Worm (Caenorhabditis elegans) whole organism, mixed stage, embryonic: ENCODE results near the gene Y116A8C.33.
A peak's percentile ranks its signal among the peaks of the same experiment; 100 is the strongest.
"Not testable (repeated sequence)": the region's sequence is repeated elsewhere in the genome, so short reads cannot be mapped to it uniquely, and the experiment has no call there.

Experiments used
- blmp-1 ChIP-seq: fragments of 150-350 bp; optimal IDR thresholded peaks from 2 replicates; lab custom pipeline; 2014; ENCODE audit warnings: missing biosample characterization, missing genetic modification characterization
- ceh-43 ChIP-seq: fragments of 200-800 bp; sonication (Bioruptor generic); optimal IDR thresholded peaks from 2 replicates; lab custom pipeline; 2018; ENCODE audit warnings: mild to moderate bottlenecking, missing genetic modification characterization, moderate library complexity, missing compliant biosample characterization
- ceh-83 ChIP-seq: fragments of 200-800 bp; sonication (Bioruptor generic); optimal IDR thresholded peaks from 2 replicates; lab custom pipeline; 2018; ENCODE audit warnings: mild to moderate bottlenecking, missing genetic modification characterization, missing compliant biosample characterization
- ces-1 ChIP-seq: fragments of 150-350 bp; optimal IDR thresholded peaks from 2 replicates; lab custom pipeline; 2014; ENCODE audit warnings: missing biosample characterization, missing genetic modification reagents, missing genetic modification characterization
- cnd-1 ChIP-seq: fragments of 200-800 bp; sonication (Bioruptor generic); optimal IDR thresholded peaks from 2 replicates; lab custom pipeline; 2018; ENCODE audit warnings: mild to moderate bottlenecking, missing genetic modification characterization, missing compliant biosample characterization
- drap-1 ChIP-seq: fragments of 200-800 bp; sonication (Bioruptor generic); optimal IDR thresholded peaks from 3 replicates; lab custom pipeline; 2018; ENCODE audit warnings: mild to moderate bottlenecking, missing genetic modification characterization, missing compliant biosample characterization
- elt-3 ChIP-seq: fragments of 150-350 bp; optimal IDR thresholded peaks from 2 replicates; lab custom pipeline; 2014; ENCODE audit warnings: missing biosample characterization, missing genetic modification characterization
- flh-1 ChIP-seq: fragments of 200-800 bp; sonication (Bioruptor generic); optimal IDR thresholded peaks from 2 replicates; lab custom pipeline; 2018; ENCODE audit warnings: mild to moderate bottlenecking, missing genetic modification characterization, moderate library complexity, missing compliant biosample characterization
- ham-2 ChIP-seq: fragments of 200-800 bp; sonication (Bioruptor generic); optimal IDR thresholded peaks from 2 replicates; lab custom pipeline; 2018; ENCODE audit warnings: mild to moderate bottlenecking, missing genetic modification characterization, missing compliant biosample characterization
- lin-13 ChIP-seq: fragments of 150-350 bp; optimal IDR thresholded peaks from 2 replicates; lab custom pipeline; 2014; ENCODE audit warnings: missing biosample characterization, missing genetic modification characterization
- lin-32 ChIP-seq: fragments of 200-800 bp; sonication (Bioruptor generic); optimal IDR thresholded peaks from 2 replicates; lab custom pipeline; 2018; ENCODE audit warnings: mild to moderate bottlenecking, missing genetic modification characterization, missing compliant biosample characterization
- lsy-2 ChIP-seq: fragments of 150-350 bp; optimal IDR thresholded peaks from 2 replicates; lab custom pipeline; 2014; ENCODE audit warnings: missing biosample characterization, missing genetic modification characterization
- mab-5 ChIP-seq: fragments of 150-350 bp; optimal IDR thresholded peaks from 2 replicates; lab custom pipeline; 2014; ENCODE audit warnings: missing biosample characterization, missing genetic modification characterization
- mep-1 ChIP-seq: fragments of 150-350 bp; optimal IDR thresholded peaks from 2 replicates; lab custom pipeline; 2017; ENCODE audit warnings: missing biosample characterization, missing genetic modification reagents, missing genetic modification characterization, inconsistent platforms
- mls-2 ChIP-seq: sonication (generic microtip); optimal IDR thresholded peaks from 2 replicates; lab custom pipeline; 2016; ENCODE audit warnings: mild to moderate bottlenecking, missing genetic modification characterization, moderate library complexity, missing compliant biosample characterization
- nhr-12 ChIP-seq: fragments of 150-350 bp; optimal IDR thresholded peaks from 2 replicates; lab custom pipeline; 2014; ENCODE audit warnings: missing biosample characterization, missing genetic modification characterization
- nhr-2 ChIP-seq: fragments of 150-350 bp; optimal IDR thresholded peaks from 2 replicates; lab custom pipeline; 2014; ENCODE audit warnings: missing biosample characterization, missing genetic modification characterization
- nhr-237 ChIP-seq: fragments of 150-350 bp; optimal IDR thresholded peaks from 2 replicates; lab custom pipeline; 2014; ENCODE audit warnings: missing biosample characterization, missing genetic modification characterization
- nhr-28 ChIP-seq: fragments of 150-350 bp; optimal IDR thresholded peaks from 2 replicates; lab custom pipeline; 2014; ENCODE audit warnings: missing biosample characterization, missing genetic modification characterization
- nhr-76 ChIP-seq: sonication (generic microtip); optimal IDR thresholded peaks from 2 replicates; lab custom pipeline; 2017; ENCODE audit warnings: missing biosample characterization, missing genetic modification characterization
- pha-4 ChIP-seq: fragments of 150-350 bp; optimal IDR thresholded peaks from 2 replicates; lab custom pipeline; 2018; ENCODE audit warnings: missing biosample characterization, missing genetic modification reagents, missing genetic modification characterization
- sem-2 ChIP-seq: fragments of 200-800 bp; sonication (Bioruptor generic); optimal IDR thresholded peaks from 2 replicates; lab custom pipeline; 2018; ENCODE audit warnings: mild to moderate bottlenecking, missing genetic modification characterization, missing compliant biosample characterization
- snpc-4 ChIP-seq: fragments of 150-350 bp; optimal IDR thresholded peaks from 2 replicates; lab custom pipeline; 2014; ENCODE audit warnings: missing biosample characterization, missing genetic modification characterization
- tbx-8 ChIP-seq: fragments of 200-800 bp; sonication (Bioruptor generic); optimal IDR thresholded peaks from 2 replicates; lab custom pipeline; 2018; ENCODE audit warnings: mild to moderate bottlenecking, missing genetic modification characterization, moderate library complexity, missing compliant biosample characterization
- unc-120 ChIP-seq: sonication (generic microtip); optimal IDR thresholded peaks from 2 replicates; lab custom pipeline; 2017; ENCODE audit warnings: missing genetic modification characterization, missing compliant biosample characterization; ENCODE audit not compliant: poor library complexity, severe bottlenecking
- unc-39 ChIP-seq: fragments of 150-350 bp; optimal IDR thresholded peaks from 2 replicates; lab custom pipeline; 2014; ENCODE audit warnings: missing biosample characterization, missing genetic modification characterization
- unc-62 ChIP-seq: fragments of 150-350 bp; optimal IDR thresholded peaks from 2 replicates; lab custom pipeline; 2014; ENCODE audit warnings: missing biosample characterization, missing genetic modification reagents, missing genetic modification characterization
- zip-8 ChIP-seq: fragments of 150-350 bp; optimal IDR thresholded peaks from 2 replicates; lab custom pipeline; 2014; ENCODE audit warnings: missing biosample characterization, missing genetic modification characterization
- ztf-11 ChIP-seq: fragments of 150-350 bp; optimal IDR thresholded peaks from 2 replicates; lab custom pipeline; 2014; ENCODE audit warnings: missing biosample characterization, missing genetic modification characterization

Y116A8C.33 gene

DNA sequence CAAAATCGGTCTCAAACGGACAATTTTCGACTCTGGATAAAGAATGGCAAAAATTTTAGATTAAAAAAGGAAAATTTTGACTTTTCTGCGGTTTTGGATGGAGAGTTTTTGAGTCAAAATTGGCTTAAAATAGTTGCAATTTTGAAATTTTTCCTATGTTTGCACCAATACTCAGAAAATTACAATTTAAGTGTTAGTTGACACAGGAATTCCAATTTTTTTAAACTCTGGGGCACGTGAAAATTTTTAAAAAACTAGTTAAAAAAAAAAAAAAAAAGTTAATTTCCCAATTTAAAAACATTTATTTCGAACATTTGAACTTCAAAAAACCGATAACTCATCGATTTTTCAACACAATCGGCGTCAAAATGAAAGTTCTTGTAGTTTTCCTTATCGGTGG lies at the start of gene Y116A8C.33:
TSS of gene Y116A8C.33 (plus strand) at position 301 of the 400 bp plus-strand sequence.
- no peak for TF ChIP-seq ham-2 (GFP tag; lab: Kevin White, UChicago)

DNA sequence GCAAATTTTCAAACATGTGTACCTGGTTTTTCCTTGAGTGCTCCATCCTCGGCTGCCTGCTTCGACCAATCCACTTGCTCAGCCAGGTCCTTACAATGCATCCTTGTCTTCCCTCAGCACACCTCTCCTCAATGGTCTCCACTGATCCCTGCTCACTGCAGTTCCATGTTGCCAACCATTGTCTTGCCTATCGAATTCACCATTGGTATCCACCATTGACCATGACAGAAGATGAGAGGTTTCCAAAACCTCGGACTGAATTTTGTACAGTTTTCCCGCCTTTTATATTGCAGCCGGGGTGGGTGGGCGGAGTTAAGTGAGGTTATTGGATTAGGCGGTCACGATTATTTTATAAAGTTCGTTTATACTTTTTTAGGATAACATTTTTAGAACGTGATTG lies 48.2 kb upstream of the Y116A8C.33 start, which contains the start of gene Y116A8C.467:
TSS of gene Y116A8C.467 (minus strand) at position 101 of the 400 bp plus-strand sequence.
- not testable (repeated sequence) for TF ChIP-seq tbx-8 (GFP tag; lab: Kevin White, UChicago); nhr-76 (tag; lab: Kevin White, UChicago); ceh-43 (GFP tag; lab: Kevin White, UChicago)

DNA sequence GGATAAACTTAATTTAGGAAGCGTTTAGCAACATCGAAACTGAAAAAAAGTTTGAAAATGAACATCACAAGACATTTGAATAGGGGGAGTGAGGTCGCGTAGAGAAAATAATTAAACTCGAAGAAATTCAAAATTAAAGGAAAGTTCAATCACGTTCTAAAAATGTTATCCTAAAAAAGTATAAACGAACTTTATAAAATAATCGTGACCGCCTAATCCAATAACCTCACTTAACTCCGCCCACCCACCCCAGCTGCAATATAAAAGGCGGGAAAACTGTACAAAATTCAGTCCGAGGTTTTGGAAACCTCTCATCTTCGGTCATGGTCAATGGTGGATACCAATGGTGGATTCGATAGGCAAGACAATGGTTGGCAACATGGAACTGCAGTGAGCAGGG lies 47.0 kb upstream of the Y116A8C.33 start, which contains the start of gene Y116A8C.465:
TSS of gene Y116A8C.465 (plus strand) at position 301 of the 400 bp plus-strand sequence.
- not testable (repeated sequence) for TF ChIP-seq mep-1 (tag; lab: Kevin White, UChicago); elt-3; mab-5 (tag; lab: Kevin White, UChicago)

DNA sequence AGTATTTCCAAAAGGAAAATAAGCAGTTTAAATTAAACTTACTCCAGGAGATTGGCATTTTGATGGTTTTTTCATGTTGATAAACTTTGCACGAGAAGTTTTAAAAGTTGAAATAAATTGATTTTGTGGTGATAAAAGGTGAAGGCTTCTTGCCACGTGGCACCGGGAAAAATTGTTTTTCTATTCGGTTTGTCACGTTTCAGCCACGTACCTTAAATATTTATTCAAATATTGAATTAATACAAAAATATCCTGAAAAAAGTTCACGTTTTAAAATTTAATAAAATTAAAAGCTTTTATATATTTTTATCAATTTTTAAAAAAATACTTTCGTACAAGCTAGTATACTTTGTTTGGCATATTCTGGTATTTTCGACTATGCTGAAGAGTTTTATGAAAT lies 41.1 kb upstream of the Y116A8C.33 start, which contains the start of gene Y116A8C.24:
TSS of gene Y116A8C.24 (minus strand) at position 101 of the 400 bp plus-strand sequence.
- TF ChIP-seq snpc-4, nhr-76, pha-4 (tag; lab: Kevin White, UChicago): not testable (repeated sequence)

DNA sequence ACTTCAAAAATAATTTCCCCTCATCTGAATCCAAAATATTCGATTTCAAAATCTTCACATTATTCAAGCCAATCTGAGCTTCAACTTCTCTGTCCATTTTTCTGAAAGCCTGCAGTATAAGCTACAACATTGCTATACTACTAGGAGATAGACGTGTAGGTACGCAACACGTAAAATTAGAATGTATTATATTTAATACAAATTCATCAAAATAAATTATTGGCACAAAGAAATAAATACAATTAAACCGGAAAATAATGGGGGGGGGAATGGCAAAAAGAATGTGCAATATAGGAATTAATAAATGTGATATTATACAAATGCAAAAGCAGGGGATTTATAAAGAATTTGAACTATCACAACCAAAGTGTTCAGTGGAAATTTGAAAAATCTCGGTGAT lies 33.3 kb upstream of the Y116A8C.33 start, which contains the start of gene Y116A8C.25:
TSS of gene Y116A8C.25 (minus strand) at position 101 of the 400 bp plus-strand sequence.
- TF ChIP-seq ceh-83 = no peak
- no peak for TF ChIP-seq tbx-8 (GFP tag; lab: Kevin White, UChicago)
- no peak for TF ChIP-seq nhr-237 (tag; lab: Kevin White, UChicago)
- no peak for TF ChIP-seq ham-2 (GFP tag; lab: Kevin White, UChicago)
- no peak for TF ChIP-seq cnd-1 (tag; lab: Kevin White, UChicago)
- no peak for TF ChIP-seq blmp-1 (tag; lab: Kevin White, UChicago)
- no peak for TF ChIP-seq lin-32
- no peak for TF ChIP-seq nhr-2 (tag; lab: Kevin White, UChicago)
- TF ChIP-seq unc-120 = no peak
- no peak for TF ChIP-seq pha-4 (tag; lab: Kevin White, UChicago)
- TF ChIP-seq nhr-28 (tag; lab: Kevin White, UChicago) = no peak
- no peak for TF ChIP-seq lsy-2 (tag; lab: Kevin White, UChicago)
- no peak for TF ChIP-seq ztf-11

DNA sequence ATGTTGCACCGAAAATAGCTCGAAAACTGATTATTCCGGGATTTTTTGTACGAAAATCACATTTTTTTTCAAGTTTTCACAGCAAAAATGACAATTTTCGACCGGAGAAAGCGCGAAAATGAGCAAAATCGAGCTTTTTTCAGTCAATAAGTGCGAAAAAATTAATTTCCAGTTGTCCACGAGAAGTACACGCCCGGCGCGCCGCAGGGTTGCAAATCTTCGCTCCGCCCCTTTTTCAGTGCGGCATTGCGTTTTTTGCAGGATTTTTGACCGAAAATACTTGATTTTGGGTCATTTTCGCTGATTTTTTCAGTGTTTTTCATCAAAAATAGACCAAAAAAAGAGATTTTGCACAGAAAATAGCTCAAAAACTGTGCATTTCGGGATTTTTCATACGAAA lies 27.6 kb upstream of the Y116A8C.33 start:
- TF ChIP-seq drap-1 (GFP tag; lab: Kevin White, UChicago) = no peak
- no peak for TF ChIP-seq lsy-2 (tag; lab: Kevin White, UChicago)

DNA sequence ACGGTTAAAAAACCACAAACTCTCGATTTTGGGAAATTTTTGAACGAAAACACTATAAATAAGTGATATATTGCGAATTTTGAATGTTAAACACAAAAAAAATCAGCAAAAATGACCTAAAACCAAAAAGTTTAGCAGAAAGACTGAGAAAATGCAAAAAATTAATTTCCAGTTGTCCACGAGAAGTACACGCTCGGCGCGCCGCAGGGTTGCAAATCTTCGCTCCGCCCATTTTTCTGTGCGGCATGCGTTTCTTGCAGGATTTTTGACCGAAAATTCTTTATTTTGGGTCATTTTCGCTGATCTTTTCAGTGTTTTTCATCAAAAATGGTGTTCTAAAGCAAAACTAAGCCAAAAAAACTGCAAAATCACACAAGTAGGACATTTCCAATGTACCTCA lies 27.1 kb upstream of the Y116A8C.33 start:
- no peak for TF ChIP-seq cnd-1 (tag; lab: Kevin White, UChicago)
- TF ChIP-seq mep-1 (tag; lab: Kevin White, UChicago) = no peak
- no peak for TF ChIP-seq sem-2 (GFP tag; lab: Kevin White, UChicago)
- TF ChIP-seq ztf-11 = no peak
- no peak for TF ChIP-seq nhr-76 (tag; lab: Kevin White, UChicago)
- TF ChIP-seq snpc-4 (tag; lab: Kevin White, UChicago) = no peak
- TF ChIP-seq lin-13 (tag; lab: Kevin White, UChicago) = no peak
- TF ChIP-seq lin-32 = no peak

DNA sequence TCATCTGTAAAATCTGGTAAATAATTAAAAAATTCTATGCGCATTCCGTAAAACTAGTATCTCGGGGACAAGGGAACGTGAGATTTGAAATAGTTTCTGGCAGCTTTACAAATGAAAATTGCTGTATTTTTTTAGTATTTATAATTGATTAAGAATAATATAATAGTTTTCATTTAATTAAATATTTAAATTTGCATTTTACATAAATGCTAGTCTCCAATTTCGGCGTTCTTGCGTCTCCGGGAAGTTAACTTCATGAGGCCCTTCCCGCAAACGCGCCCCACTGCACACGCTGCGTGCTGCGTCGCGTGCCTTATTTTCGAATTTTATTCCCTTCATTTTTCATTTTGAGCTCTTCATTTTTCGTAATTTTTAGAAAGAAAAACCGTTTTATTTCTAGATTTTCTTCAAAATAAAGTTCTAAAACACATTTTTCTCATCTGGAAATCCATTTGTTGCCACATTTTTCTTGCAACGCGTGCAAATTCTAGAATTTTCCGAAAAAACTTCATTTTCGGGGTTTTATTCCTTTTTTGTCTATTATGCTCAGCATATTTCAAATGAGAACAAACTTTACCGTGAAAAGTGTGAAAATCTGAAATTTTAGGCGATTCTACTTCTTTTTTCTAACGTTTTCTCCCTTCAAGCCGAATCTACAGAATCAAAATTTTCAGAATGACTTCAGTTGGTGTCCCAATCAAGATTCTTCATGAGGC lies 24.4 kb upstream of the Y116A8C.33 start, which contains the start of the genes snx-13 and snr-1:
TSS of gene snx-13 (minus strand) at position 55 of the 716 bp plus-strand sequence.
TSS of gene snr-1 (plus strand) at position 666 of the 716 bp plus-strand sequence.
- TF ChIP-seq ham-2 (GFP tag; lab: Kevin White, UChicago) (peak; percentile 58), ceh-43 (GFP tag; lab: Kevin White, UChicago) (peak; percentile 82), zip-8 (tag; lab: Kevin White, UChicago) (no peak), unc-39 (no peak), flh-1 (GFP tag; lab: Kevin White, UChicago) (peak; percentile 33), unc-62 (GFP tag; lab: Kevin White, UChicago) (no peak), lin-32 (peak; percentile 84), nhr-2 (tag; lab: Kevin White, UChicago) (no peak), nhr-237 (tag; lab: Kevin White, UChicago) (peak; percentile 58), lsy-2 (tag; lab: Kevin White, UChicago) (peak; percentile 72), snpc-4 (tag; lab: Kevin White, UChicago) (no peak), tbx-8 (GFP tag; lab: Kevin White, UChicago) (peak; percentile 90), drap-1 (GFP tag; lab: Kevin White, UChicago) (peak; percentile 87), mls-2 (peak; percentile 86), pha-4 (tag; lab: Kevin White, UChicago) (peak; percentile 50), nhr-76 (tag; lab: Kevin White, UChicago) (no peak), blmp-1 (tag; lab: Kevin White, UChicago) (no peak), cnd-1 (tag; lab: Kevin White, UChicago) (peak; percentile 92), nhr-28 (tag; lab: Kevin White, UChicago) (no peak), ces-1 (GFP tag; lab: Kevin White, UChicago) (peak; percentile 71), mab-5 (tag; lab: Kevin White, UChicago) (no peak), elt-3 (no peak), mep-1 (tag; lab: Kevin White, UChicago) (peak; percentile 77), ztf-11 (no peak), lin-13 (tag; lab: Kevin White, UChicago) (peak; percentile 66), ceh-83 (peak; percentile 90), unc-120 (peak; percentile 51), nhr-12 (tag; lab: Kevin White, UChicago) (no peak)
